Worm (Caenorhabditis elegans) whole organism, L1 larva: ENCODE measurements around the gene C45G9.10.

ENCODE experiments used
- aha-1 ChIP-seq: fragments of 150-350 bp; optimal IDR thresholded peaks from 2 replicates; lab custom pipeline; 2014; ENCODE audit warnings: missing biosample characterization, missing genetic modification characterization
- aly-2 ChIP-seq: fragments of 150-350 bp; optimal IDR thresholded peaks from 2 replicates; lab custom pipeline; 2014; ENCODE audit warnings: missing biosample characterization, missing genetic modification characterization
- dpl-1 ChIP-seq, 3 experiments: fragments of 150-350 bp in 2 of 3; sonication (generic microtip) in 1 of 3; optimal IDR thresholded peaks; 2 replicates each; lab custom pipeline; 2014 to 2017; ENCODE audit warnings: missing biosample characterization in 3 of 3, missing genetic modification characterization in 3 of 3, missing genetic modification reagents in 3 of 3
- dsc-1 ChIP-seq: sonication (generic microtip); optimal IDR thresholded peaks from 2 replicates; lab custom pipeline; 2016; ENCODE audit warnings: mild to moderate bottlenecking, missing genetic modification characterization, missing compliant biosample characterization
- fkh-8 ChIP-seq: sonication (generic microtip); optimal IDR thresholded peaks from 2 replicates; lab custom pipeline; 2016; ENCODE audit warnings: mild to moderate bottlenecking, missing genetic modification characterization, missing compliant biosample characterization
- isw-1 ChIP-seq: fragments of 200-800 bp; sonication (Bioruptor generic); IDR thresholded peaks from 2 replicates; pipeline ENCODE4 v1.3.6; 2022; ENCODE audit warnings: missing genetic modification characterization, missing compliant biosample characterization
- lin-13 ChIP-seq: fragments of 150-350 bp; optimal IDR thresholded peaks from 2 replicates; lab custom pipeline; 2014; ENCODE audit warnings: missing biosample characterization, missing genetic modification reagents, missing genetic modification characterization
- lin-15B ChIP-seq: fragments of 150-350 bp; sonication (generic microtip); optimal IDR thresholded peaks from 3 replicates; lab custom pipeline; 2014; ENCODE audit warnings: missing biosample characterization, missing genetic modification characterization
- nhr-85 ChIP-seq: sonication (generic microtip); peaks from one replicate; lab custom pipeline; 2016; ENCODE audit warnings: missing genetic modification characterization, inconsistent platforms, missing compliant biosample characterization
- pag-3 ChIP-seq: sonication (generic microtip); optimal IDR thresholded peaks from 2 replicates; lab custom pipeline; 2017; ENCODE audit warnings: missing genetic modification characterization, mild to moderate bottlenecking, missing compliant biosample characterization, antibody characterized with exemption, borderline replicate concordance; ENCODE audit not compliant: insufficient read depth
- snpc-4 ChIP-seq: fragments of 150-350 bp; optimal IDR thresholded peaks from 2 replicates; lab custom pipeline; 2014; ENCODE audit warnings: missing biosample characterization, missing genetic modification characterization
- unc-130 ChIP-seq: fragments of 150-350 bp; optimal IDR thresholded peaks from 2 replicates; lab custom pipeline; 2017; ENCODE audit warnings: missing biosample characterization, missing genetic modification characterization, inconsistent platforms
- unc-30 ChIP-seq: sonication (generic microtip); optimal IDR thresholded peaks from 2 replicates; lab custom pipeline; 2017; ENCODE audit warnings: missing biosample characterization, missing genetic modification characterization
- zag-1 ChIP-seq: fragments of 150-350 bp; optimal IDR thresholded peaks from 2 replicates; lab custom pipeline; 2014; ENCODE audit warnings: missing biosample characterization, missing genetic modification characterization

ce11 chrIII:5036158-5036557 is 25.5 kb downstream of the C45G9.10 start, which contains the start of gene C45G9.6:
- TF ChIP-seq lin-13 (no peak), zag-1 (tag; lab: Kevin White, UChicago) (no peak), snpc-4 (tag; lab: Kevin White, UChicago) (no peak), unc-130 (tag; lab: Kevin White, UChicago) (no peak), unc-30 (tag; lab: Kevin White, UChicago) (no peak), fkh-8 (tag; lab: Kevin White, UChicago) (no peak), aly-2 (no peak), dsc-1 (tag; lab: Kevin White, UChicago) (no peak), pag-3 (tag; lab: Kevin White, UChicago) (no peak), aha-1 (tag; lab: Kevin White, UChicago) (no peak), lin-15B (tag; lab: Kevin White, UChicago) (no peak), dpl-1 (GFP tag; optimal IDR thresholded peaks at IDR 0.05; lab: Kevin White, UChicago) (no peak), isw-1 (GFP tag; lab: Robert Waterston, UW) (no peak), nhr-85 (no peak)
